Worm (Caenorhabditis elegans) whole organism, early embryonic: ENCODE data around the gene dod-21.

Experiments used
- F13C5.2 ChIP-seq: sonication (generic microtip); optimal IDR thresholded peaks from 2 replicates; lab custom pipeline; 2017; ENCODE audit warnings: mild to moderate bottlenecking, missing genetic modification characterization, inconsistent platforms, missing compliant biosample characterization
- aly-1 ChIP-seq: sonication (generic microtip); optimal IDR thresholded peaks from 2 replicates; lab custom pipeline; 2016; ENCODE audit warnings: missing genetic modification characterization, missing compliant biosample characterization
- ama-1 ChIP-seq: fragments of 150-350 bp; optimal IDR thresholded peaks from 2 replicates; lab custom pipeline; 2014
- ceh-13 ChIP-seq: fragments of 200-800 bp; sonication (Bioruptor generic); optimal IDR thresholded peaks from 2 replicates; lab custom pipeline; 2018; ENCODE audit warnings: mild to moderate bottlenecking, missing genetic modification characterization, missing compliant biosample characterization
- ceh-36 ChIP-seq: sonication (generic microtip); optimal IDR thresholded peaks from 2 replicates; lab custom pipeline; 2016; ENCODE audit warnings: missing genetic modification characterization, inconsistent platforms, missing compliant biosample characterization
- flt-1 ChIP-seq: fragments of 200-800 bp; sonication (Bioruptor generic); IDR thresholded peaks from 2 replicates; pipeline ENCODE4 v1.3.6; 2022; ENCODE audit warnings: missing genetic modification characterization, missing compliant biosample characterization
- hnd-1 ChIP-seq: sonication (generic microtip); optimal IDR thresholded peaks from 2 replicates; lab custom pipeline; 2016; ENCODE audit warnings: missing genetic modification characterization, missing compliant biosample characterization
- tbx-11 ChIP-seq: fragments of 200-800 bp; sonication (Bioruptor generic); IDR thresholded peaks from 2 replicates; pipeline ENCODE4 v1.3.6; 2022; ENCODE audit warnings: missing genetic modification characterization, missing compliant biosample characterization

DNA sequence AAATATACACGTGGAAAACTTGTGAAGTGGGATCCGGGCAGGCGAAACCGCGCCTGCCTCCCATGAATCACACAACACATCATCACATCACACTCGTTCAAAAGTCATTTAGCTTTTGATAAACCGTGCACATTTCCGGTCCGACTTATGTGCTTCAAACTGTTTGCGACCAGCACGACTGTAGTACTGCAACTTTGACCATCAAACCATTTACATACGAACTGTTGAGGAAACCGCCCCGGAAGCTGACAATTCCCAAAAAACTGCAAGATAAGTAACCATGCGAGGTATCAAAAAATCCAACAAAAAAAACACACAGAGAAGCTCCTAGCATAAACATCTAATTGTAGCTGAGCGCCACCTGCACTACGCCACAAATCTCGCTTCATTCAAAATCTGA is 36.2 kb downstream of the dod-21 start:
- TF ChIP-seq ama-1 (lab: Kevin White, UChicago) (no peak), ceh-36 (tag; lab: Kevin White, UChicago) (no peak), flt-1 (GFP tag; lab: Robert Waterston, UW) (no peak), ceh-13 (GFP tag; lab: Kevin White, UChicago) (no peak), F13C5.2 (no peak), tbx-11 (GFP tag; lab: Robert Waterston, UW) (no peak), aly-1 (tag; lab: Kevin White, UChicago) (no peak), hnd-1 (no peak)
